Worm (Caenorhabditis elegans): ENCODE measurements around the gene str-217.

DNA sequence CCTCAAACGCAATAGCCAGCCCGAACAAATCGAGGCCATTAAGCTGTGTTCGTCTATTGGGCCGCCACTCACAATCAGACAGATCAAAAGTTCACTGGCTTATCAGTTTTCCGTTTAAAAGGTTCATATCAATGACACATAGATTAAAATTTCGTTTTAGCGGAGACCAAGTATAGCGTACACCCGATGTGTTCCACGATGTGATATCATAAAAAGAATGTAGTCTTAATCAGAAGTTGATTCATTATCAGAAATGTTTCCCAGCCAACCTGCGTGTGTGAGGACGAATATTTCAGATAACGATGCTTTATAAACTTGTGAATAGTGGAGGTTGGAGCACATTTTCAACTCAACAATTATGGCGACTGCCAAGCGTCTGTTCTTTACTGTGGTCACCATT is 13.9 kb upstream of the str-217 start, which contains the start of gene clc-13:
- TF ChIP-seq fos-1 (tag; optimal IDR thresholded peaks at IDR 0.05) (peak; percentile 81), unc-62 (GFP tag; optimal IDR thresholded peaks at IDR 0.05) (no peak), sma-3 (GFP tag; optimal IDR thresholded peaks at IDR 0.05) (no peak), R02D3.7 (tag; optimal IDR thresholded peaks at IDR 0.05) (no peak), lsy-2 (tag; optimal IDR thresholded peaks at IDR 0.05) (no peak), elt-1 (tag; optimal IDR thresholded peaks at IDR 0.05) (no peak), ama-1 (optimal IDR thresholded peaks at IDR 0.05) (no peak), aly-2 (tag; optimal IDR thresholded peaks at IDR 0.05) (no peak), nhr-77 (tag; optimal IDR thresholded peaks at IDR 0.05) (no peak), lin-11 (tag; optimal IDR thresholded peaks at IDR 0.05) (no peak), snpc-4 (tag; optimal IDR thresholded peaks at IDR 0.05) (no peak)

Measured in whole organism, L2 larva.